ENCODE assay signal across 4 worm cellular contexts in genomic region chrIII:12517674-12518073, ce11.
TF ChIP-seq lines count a peak whose summit lies in the region.

No protein-coding gene starts in this region.

TF ChIP-seq in whole organism, L3 larva, 47 proteins besides CTCF, POLR2A, EP300 and RAD21:
- TF ChIP-seq nhr-76 (tag; optimal IDR thresholded peaks at IDR 0.05; lab: Kevin White, UChicago): no peak
- TF ChIP-seq ceh-28 (tag; optimal IDR thresholded peaks at IDR 0.05; lab: Kevin White, UChicago): peak; percentile 93

TF ChIP-seq in whole organism, L4 larva, 104 proteins besides CTCF, POLR2A, EP300 and RAD21:
- TF ChIP-seq ceh-28 (tag; optimal IDR thresholded peaks at IDR 0.05; lab: Kevin White, UChicago) (peak; percentile 94), mes-2 (tag; optimal IDR thresholded peaks at IDR 0.05; lab: Kevin White, UChicago; ENCODE audit: poor library complexity, severe bottlenecking) (no peak)

TF ChIP-seq in whole organism, late embryonic, 69 proteins besides CTCF, POLR2A, EP300 and RAD21:
- TF ChIP-seq ceh-48 (tag; optimal IDR thresholded peaks at IDR 0.05; lab: Kevin White, UChicago) (peak; percentile 29), K02D7.2 (tag; optimal IDR thresholded peaks at IDR 0.05; lab: Kevin White, UChicago) (no peak)

TF ChIP-seq in whole organism, midembryonic, 9 proteins besides CTCF, POLR2A, EP300 and RAD21:
- TF ChIP-seq T22C8.4 (GFP tag; IDR thresholded peaks at IDR 0.05; lab: Robert Waterston, UW): peak; percentile 47; the same call in 1 of the 2 replicates
- TF ChIP-seq ztf-29 (GFP tag; IDR thresholded peaks at IDR 0.05; lab: Robert Waterston, UW): no peak
- no peak for TF ChIP-seq klf-2 (GFP tag; conservative IDR thresholded peaks at IDR 0.05; lab: Robert Waterston, UW)
